Worm (Caenorhabditis elegans) whole organism, dauer: Measurements from ENCODE around the gene F21C10.5.

Source experiments
- unc-62 ChIP-seq: sonication (generic microtip); optimal IDR thresholded peaks from 2 replicates; lab custom pipeline; 2017; ENCODE audit warnings: missing biosample characterization, missing genetic modification reagents, missing genetic modification characterization

Gene F21C10.5

DNA sequence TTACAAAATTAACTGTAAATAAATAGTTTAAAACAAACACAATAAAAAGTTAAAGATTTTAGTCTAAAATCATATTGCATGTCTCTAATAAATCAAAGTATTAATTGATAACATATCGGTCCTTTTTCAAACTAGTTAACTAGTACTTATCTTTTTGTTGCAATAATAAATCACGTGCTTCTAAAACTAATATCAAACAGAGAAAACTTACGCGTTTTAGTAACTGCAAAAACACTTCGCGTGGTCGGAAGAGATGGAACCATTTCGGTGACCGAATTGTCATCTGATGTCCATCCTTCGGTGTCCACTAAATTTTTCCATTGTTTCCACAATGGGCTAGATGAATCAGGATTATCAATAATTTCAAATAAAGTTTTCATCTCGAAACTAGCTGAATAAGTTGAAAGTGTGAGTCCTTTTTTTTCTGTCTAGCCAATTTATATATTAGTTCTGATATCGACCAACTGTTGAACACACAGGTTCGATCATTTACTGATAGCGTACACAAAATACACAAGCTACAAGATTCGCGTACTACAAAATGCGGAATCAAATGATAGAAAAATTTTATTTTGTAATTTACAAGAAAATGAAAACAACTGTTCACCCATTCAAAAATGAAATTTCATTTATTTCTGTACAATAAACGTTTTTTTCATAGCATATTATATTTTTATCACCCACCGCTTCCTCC lies 27.0 kb upstream of the F21C10.5 start, which contains the start of gene F21C10.9:
F21C10.9 (minus strand) TSS at position 417 of the 694 bp plus-strand sequence.
- TF ChIP-seq unc-62 (GFP tag; lab: Kevin White, UChicago), result no peak

DNA sequence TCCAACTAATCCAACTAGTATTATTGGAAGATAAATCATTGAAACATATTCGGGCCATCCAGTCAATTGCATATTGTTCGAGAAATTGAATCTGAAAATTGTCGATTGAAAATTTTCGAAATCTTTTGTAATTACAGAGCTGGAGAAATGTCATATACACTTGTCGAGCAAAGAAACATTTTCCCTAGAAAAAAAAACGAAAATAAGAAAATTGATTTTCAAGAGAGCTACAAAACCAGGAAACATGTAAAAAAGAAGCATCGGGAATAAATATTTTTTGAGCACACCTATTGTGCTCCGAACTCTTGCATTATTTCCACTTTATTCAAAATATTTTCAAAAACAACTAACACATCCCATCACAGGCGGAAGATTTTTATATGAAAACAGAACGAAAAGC lies 24.4 kb upstream of the F21C10.5 start, which contains the start of gene frpr-6:
frpr-6 (minus strand) TSS at position 101 of the 400 bp plus-strand sequence.
- no peak for TF ChIP-seq unc-62 (GFP tag; lab: Kevin White, UChicago)

DNA sequence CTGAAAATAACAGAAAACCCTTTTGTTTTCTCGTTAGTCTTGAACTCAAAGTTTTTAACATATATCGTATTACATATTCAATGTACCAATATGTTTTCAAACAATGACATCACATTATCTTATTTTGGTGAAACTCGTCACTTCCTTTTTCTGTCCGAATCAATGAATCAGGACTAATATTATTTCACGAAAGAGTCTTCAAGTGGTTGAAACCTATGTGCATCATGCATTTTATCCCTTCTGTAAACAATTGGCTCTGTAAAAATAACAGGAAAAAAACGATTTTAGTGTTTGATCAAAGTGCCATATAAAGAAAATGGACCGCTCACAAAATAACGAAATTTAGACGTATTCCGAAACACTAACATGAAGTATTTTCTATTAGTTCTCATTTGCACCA lies 17.2 kb upstream of the F21C10.5 start, which contains the start of gene F21C10.18:
F21C10.18 (plus strand) TSS at position 301 of the 400 bp plus-strand sequence.
- no peak for TF ChIP-seq unc-62 (GFP tag; lab: Kevin White, UChicago)

DNA sequence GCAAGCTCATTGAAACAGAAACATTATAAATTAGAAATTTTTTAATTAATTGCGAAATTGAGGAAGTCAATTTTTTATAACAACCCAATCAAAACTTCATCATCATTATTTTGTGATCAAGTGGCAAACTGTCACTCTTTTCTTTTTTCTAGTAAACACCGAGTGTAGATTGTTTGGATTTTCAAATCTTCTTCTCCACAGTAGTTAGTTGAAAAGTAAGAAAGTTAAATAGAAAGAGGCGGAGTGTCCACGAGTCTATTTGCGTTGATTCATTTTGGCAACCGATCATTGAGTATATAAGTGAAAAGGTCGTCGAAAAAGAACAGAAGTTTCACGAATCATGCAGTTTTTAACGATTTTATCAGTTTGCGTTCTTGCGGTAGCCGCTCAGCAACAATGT lies 16.2 kb upstream of the F21C10.5 start, which contains the start of gene pqn-31:
pqn-31 (plus strand) TSS at position 301 of the 400 bp plus-strand sequence.
- no peak for TF ChIP-seq unc-62 (GFP tag; lab: Kevin White, UChicago)

DNA sequence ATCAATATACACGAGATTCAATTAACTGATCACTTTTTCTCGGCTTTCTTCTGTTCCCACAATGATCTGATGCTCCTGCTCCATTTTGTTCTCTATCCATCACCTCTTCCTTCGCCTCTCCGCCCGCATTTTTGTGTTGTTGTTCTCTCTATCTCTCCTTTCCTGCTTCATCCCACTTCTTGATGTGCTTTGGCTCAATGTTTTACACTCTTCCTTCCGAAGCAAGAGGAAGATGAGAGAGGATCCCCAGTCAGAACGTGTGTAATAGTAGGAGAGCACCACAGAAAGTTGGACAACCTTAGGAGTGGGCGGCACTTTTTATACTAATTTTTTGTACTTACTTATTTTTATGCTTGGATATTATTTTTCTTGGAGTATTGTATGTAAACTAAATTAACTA lies 13.5 kb upstream of the F21C10.5 start:
- TF ChIP-seq unc-62 (GFP tag; lab: Kevin White, UChicago), result no peak

DNA sequence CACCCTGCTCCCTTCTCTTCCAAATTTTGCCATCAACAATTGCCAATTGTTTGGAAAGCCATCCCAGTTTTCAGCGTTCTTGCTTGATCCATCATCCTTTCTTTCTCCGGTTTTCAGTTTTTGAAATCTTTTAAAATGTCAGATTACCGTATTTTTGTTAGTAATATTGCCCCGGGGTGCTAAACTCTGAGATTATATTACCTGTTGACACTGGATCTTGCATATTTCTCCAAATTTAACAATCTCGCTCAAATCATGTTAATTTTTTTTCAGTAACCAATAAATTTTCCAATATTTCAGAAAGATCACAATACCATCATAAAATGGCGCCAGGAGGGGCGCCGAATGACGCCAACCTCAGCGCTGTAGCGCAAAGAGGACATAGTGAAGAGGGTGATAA lies 13.0 kb upstream of the F21C10.5 start, which contains the start of gene F21C10.7:
F21C10.7 (plus strand) TSS at position 301 of the 400 bp plus-strand sequence.
- no peak for TF ChIP-seq unc-62 (GFP tag; lab: Kevin White, UChicago)

DNA sequence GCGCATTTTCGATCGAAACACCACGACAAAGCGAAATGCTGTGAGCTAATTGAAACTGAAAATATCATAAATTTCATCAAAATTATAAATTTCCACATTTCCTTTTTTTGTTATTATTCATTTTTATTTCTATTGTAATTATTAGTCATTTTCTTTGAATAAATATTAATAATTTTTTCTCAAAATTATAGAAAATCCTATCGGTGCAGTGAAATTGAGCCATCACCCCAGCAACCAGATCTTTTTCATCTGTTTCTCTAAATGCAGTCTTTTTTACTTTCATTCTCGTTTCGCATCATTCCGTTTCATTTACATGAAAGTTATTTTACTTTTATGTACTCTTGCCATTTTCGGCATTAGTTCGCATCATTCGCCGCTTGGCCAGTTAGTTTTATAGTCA lies 3.4 kb upstream of the F21C10.5 start, which contains the start of gene F21C10.13:
F21C10.13 (plus strand) TSS at position 301 of the 400 bp plus-strand sequence.
- TF ChIP-seq unc-62 (GFP tag; lab: Kevin White, UChicago), result no peak

DNA sequence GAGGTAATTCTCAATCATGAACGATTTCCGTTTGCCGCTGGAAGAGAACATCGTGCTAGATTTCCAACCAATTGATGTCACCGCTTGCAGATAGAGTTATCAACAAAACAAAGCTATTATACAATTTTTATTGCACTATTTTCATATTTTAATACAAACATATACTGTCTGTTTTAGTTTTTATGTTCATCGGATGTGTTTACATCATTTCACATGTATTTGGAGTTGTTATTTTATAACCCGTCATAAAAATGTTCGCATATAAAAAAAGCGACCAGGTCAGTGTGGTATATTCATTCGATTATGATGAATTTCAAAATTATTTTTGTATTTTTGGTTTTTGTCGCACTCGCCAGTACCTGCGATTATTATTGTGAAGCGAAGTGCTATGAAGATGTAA lies 2.3 kb upstream of the F21C10.5 start, which contains the start of gene F21C10.11:
F21C10.11 (plus strand) TSS at position 301 of the 400 bp plus-strand sequence.
- TF ChIP-seq unc-62 (GFP tag; lab: Kevin White, UChicago), result no peak

DNA sequence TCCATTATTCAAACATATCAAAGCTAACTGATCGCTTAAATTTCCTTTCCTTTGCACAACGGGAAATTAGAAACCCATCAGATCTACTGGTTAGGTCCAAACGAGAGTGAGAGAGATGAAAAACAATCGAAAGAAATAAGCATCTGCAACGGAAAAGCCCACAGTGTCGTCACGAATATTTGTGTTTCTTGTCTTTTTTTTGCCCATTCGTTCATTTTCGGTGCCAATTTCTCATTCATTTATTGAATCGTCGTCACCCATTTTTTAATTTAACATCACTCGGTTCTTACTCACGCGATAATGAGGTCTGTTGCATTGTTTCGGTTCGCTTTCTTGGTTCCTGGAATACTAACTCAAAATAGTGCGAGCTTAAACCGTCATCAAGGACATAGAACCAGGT lies 1.3 kb upstream of the F21C10.5 start, which contains the start of gene F21C10.6:
F21C10.6 (plus strand) TSS at position 301 of the 400 bp plus-strand sequence.
- TF ChIP-seq unc-62 (GFP tag; lab: Kevin White, UChicago), result no peak

DNA sequence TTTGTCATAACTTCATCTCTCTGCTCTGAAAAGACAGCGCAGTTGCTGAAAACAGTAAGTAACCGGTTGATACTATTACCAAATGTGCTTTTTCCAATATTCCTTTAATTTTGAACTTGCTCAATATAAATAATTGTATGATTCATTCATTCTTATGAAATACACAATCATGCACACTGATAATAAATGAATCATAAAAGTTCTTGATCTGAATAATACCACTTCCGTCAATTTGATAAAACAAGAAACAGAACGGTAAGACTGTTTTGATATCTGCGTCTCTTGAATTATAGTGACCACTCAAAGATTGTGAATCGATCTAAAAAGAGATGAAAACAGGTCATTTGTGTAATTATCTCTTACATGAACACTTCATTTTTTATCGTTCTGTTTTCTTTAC lies 871 bp downstream of the F21C10.5 start, which contains the start of gene F21C10.4:
F21C10.4 (plus strand) TSS at position 301 of the 400 bp plus-strand sequence.
- no peak for TF ChIP-seq unc-62 (GFP tag; lab: Kevin White, UChicago)

DNA sequence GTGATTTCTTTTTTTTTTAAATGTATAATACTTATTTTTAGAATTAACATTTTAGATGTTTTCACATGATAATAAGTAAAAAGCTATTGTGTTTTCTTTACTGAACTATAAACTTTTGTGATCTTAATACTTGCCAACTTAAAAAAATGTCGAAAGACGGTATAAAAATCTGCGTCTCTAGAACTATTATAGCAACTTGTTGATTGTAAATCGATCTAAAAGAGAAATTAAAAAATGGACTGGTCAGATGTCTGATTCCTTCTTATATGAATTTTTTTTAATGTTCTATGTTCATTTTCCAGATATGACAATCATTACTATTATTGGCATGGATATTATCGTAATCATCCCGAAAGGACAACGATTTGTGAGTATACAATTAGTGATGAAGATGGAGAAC lies 2.3 kb downstream of the F21C10.5 start, which contains the start of gene F21C10.3:
F21C10.3 (plus strand) TSS at position 301 of the 400 bp plus-strand sequence.
- no peak for TF ChIP-seq unc-62 (GFP tag; lab: Kevin White, UChicago)

DNA sequence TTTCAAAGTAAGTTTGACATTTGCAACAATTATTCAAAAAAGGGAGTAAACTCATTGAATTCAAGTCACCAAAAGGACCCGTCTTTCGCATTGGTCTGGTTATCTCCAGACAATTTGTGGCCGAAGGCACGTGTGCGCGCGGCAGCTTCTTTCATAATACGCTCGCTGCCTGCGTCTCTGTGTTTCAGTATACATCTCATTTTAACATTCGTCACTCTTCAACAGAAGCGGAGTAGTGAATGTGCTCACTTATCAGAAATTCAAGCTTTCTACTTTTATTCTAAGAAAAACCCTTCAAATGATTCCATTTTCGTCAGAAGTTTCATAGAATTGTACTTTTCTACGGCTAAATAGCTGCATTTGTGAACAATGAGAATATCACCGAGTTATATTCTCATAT lies 3.1 kb downstream of the F21C10.5 start:
- TF ChIP-seq unc-62 (GFP tag; lab: Kevin White, UChicago), result no peak

DNA sequence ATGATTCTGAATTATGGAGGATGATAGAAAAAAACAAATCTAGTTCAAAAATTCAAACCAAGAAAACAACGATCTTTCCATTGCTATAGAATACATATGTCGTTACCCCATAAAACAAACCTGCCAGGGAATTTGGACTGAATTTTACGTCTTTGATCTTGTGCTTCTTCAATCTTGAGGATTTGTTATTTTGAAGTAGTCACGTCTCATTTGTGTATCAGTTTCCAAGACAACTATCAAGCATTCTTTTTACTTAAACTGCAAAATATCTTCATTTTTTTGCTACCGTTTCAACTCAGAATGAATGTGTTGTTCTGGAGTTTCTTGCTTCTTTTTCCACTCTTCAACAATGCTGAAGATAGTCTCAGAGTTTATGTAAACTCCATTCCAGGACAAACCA lies 5.3 kb downstream of the F21C10.5 start, which contains the start of gene F21C10.19:
F21C10.19 (plus strand) TSS at position 301 of the 400 bp plus-strand sequence.
- TF ChIP-seq unc-62 (GFP tag; lab: Kevin White, UChicago), result no peak

DNA sequence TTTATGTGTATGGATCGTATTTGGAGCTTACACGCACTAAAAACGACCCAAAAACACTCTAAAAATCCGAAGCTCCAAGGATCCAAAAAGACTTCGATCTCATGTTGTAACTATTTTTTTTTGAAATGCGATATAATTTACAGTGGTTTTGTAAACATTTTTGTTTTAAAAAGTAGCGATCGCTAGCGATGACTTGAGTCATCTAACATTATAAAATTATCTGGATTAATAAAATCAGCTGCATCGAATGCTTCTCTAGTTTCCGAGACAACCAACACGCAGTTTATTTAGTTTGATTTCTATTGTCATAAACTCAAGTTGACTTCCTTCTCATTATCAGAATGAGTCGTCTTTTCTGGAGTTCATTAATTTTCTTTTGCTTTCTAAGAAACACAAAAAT lies 6.6 kb downstream of the F21C10.5 start, which contains the start of gene F21C10.1:
F21C10.1 (plus strand) TSS at position 301 of the 400 bp plus-strand sequence.
- no peak for TF ChIP-seq unc-62 (GFP tag; lab: Kevin White, UChicago)

DNA sequence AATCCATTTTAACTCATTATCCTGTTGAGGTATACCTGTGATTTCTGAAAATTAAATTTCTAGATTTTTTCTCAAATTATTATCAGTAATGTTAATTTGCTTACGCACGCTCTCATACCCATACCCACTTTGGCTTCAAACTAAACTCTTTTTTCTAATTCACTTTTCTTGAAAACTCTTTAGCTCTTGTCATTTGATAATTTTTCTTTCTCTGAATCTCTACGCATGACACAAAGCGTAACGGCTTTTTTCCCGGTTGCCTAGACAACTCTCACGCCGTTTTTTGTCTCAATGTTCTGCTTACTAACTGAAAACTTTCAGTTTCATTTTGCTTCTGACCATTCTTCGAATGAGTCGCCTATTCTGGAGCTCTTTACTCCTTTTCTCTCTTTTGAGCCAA lies 8.5 kb downstream of the F21C10.5 start, which contains the start of gene B0222.1:
B0222.1 (plus strand) TSS at position 306 of the 400 bp plus-strand sequence.
- no peak for TF ChIP-seq unc-62 (GFP tag; lab: Kevin White, UChicago)

DNA sequence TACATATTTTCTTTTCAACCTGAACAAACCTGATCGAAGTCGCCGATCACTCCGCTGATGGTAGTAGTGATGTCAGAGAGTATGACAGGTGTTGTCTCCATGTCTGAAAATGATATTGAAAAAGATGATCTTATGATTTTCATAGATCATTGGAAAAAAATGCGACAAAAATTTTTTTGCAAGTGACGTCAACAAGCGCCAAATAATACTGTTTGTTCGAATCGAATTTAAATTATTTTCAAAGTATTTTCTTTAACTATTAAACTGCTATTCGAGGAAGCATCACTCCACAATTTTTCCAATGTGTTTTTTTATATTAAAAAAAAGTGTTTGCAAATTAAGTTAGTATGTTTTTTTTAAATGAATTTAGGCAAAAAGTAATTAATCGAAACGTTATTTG lies 12.2 kb downstream of the F21C10.5 start, which contains the start of gene pitr-2:
pitr-2 (minus strand) TSS at position 101 of the 400 bp plus-strand sequence.
- TF ChIP-seq unc-62 (GFP tag; lab: Kevin White, UChicago), result no peak
